Worm (Caenorhabditis elegans) whole organism, L3 larva: Measurements from ENCODE around the gene C50C3.12.

ENCODE experiments used
- ama-1 ChIP-seq: fragments of 150-350 bp; optimal IDR thresholded peaks from 2 replicates; lab custom pipeline; 2018
- elt-1 ChIP-seq: fragments of 150-350 bp; optimal IDR thresholded peaks from 2 replicates; lab custom pipeline; 2014; ENCODE audit warnings: missing biosample characterization, missing genetic modification characterization
- elt-2 ChIP-seq: sonication (generic microtip); optimal IDR thresholded peaks from 2 replicates; lab custom pipeline; 2016; ENCODE audit warnings: missing genetic modification reagents, mild to moderate bottlenecking, missing genetic modification characterization, missing compliant biosample characterization
- fkh-10 ChIP-seq: sonication (generic microtip); optimal IDR thresholded peaks from 2 replicates; lab custom pipeline; 2017; ENCODE audit warnings: missing biosample characterization, missing genetic modification reagents, missing genetic modification characterization
- lin-39 ChIP-seq: fragments of 150-350 bp; optimal IDR thresholded peaks from 2 replicates; lab custom pipeline; 2018; ENCODE audit warnings: missing biosample characterization, missing genetic modification reagents, missing genetic modification characterization
- nhr-12 ChIP-seq: fragments of 150-350 bp; optimal IDR thresholded peaks from 2 replicates; lab custom pipeline; 2014; ENCODE audit warnings: missing biosample characterization, missing genetic modification characterization
- nhr-23 ChIP-seq: fragments of 150-350 bp; optimal IDR thresholded peaks from 2 replicates; lab custom pipeline; 2014; ENCODE audit warnings: missing biosample characterization, missing genetic modification reagents, missing genetic modification characterization
- nhr-25 ChIP-seq: sonication (generic microtip); optimal IDR thresholded peaks from 2 replicates; lab custom pipeline; 2017; ENCODE audit warnings: missing biosample characterization, missing genetic modification characterization
- nhr-28 ChIP-seq: fragments of 150-350 bp; optimal IDR thresholded peaks from 2 replicates; lab custom pipeline; 2014; ENCODE audit warnings: missing biosample characterization, missing genetic modification characterization
- nhr-77 ChIP-seq: fragments of 150-350 bp; optimal IDR thresholded peaks from 2 replicates; lab custom pipeline; 2014; ENCODE audit warnings: missing biosample characterization, missing genetic modification characterization
- snpc-4 ChIP-seq: fragments of 150-350 bp; optimal IDR thresholded peaks from 2 replicates; lab custom pipeline; 2014; ENCODE audit warnings: missing biosample characterization, missing genetic modification characterization
- unc-62 ChIP-seq: fragments of 150-350 bp; sonication (generic microtip); optimal IDR thresholded peaks from 4 replicates; lab custom pipeline; 2014; ENCODE audit warnings: missing biosample characterization, missing genetic modification reagents, missing genetic modification characterization
- ztf-11 ChIP-seq: fragments of 150-350 bp; optimal IDR thresholded peaks from 2 replicates; lab custom pipeline; 2014; ENCODE audit warnings: missing biosample characterization, missing genetic modification characterization
- ztf-4 ChIP-seq: fragments of 150-350 bp; optimal IDR thresholded peaks from 2 replicates; lab custom pipeline; 2014; ENCODE audit warnings: missing biosample characterization, missing genetic modification characterization

DNA sequence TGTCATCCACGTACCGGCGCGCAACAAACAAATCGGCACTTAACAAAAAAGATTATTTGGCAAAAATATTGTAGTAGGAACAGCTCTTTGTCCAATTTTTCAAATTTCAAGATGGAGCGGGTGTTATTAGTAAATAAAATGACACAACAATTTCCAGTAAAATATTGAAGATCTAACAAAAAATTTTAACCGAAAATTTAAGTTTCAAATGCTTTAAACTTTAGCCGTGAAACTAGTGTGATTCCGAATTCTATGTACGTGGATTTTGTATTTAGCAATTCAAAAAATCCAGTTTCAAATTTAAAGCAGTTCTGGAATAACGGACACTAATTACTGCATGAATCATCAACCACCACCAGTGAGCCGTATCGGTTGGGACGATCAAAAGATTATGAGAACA, 26.4 kb downstream of the C50C3.12 start, which contains the start of gene snb-5:
- TF ChIP-seq lin-39 (tag; lab: Kevin White, UChicago) (no peak), nhr-77 (tag; lab: Kevin White, UChicago) (no peak), unc-62 (GFP tag; lab: Kevin White, UChicago) (no peak), ztf-11 (no peak), elt-2 (no peak), nhr-23 (no peak), nhr-28 (no peak), elt-1 (tag; lab: Kevin White, UChicago) (no peak), fkh-10 (GFP tag; lab: Kevin White, UChicago) (no peak), ama-1 (lab: Kevin White, UChicago) (no peak), nhr-12 (tag; lab: Kevin White, UChicago) (no peak), nhr-25 (tag; lab: Kevin White, UChicago) (no peak), ztf-4 (tag; lab: Kevin White, UChicago) (no peak), snpc-4 (tag; lab: Kevin White, UChicago) (no peak)
